Fruit fly (Drosophila melanogaster): ENCODE results near the gene CG7632.
A peak's percentile ranks its signal among the peaks of the same experiment; 100 is the strongest.

DNA sequence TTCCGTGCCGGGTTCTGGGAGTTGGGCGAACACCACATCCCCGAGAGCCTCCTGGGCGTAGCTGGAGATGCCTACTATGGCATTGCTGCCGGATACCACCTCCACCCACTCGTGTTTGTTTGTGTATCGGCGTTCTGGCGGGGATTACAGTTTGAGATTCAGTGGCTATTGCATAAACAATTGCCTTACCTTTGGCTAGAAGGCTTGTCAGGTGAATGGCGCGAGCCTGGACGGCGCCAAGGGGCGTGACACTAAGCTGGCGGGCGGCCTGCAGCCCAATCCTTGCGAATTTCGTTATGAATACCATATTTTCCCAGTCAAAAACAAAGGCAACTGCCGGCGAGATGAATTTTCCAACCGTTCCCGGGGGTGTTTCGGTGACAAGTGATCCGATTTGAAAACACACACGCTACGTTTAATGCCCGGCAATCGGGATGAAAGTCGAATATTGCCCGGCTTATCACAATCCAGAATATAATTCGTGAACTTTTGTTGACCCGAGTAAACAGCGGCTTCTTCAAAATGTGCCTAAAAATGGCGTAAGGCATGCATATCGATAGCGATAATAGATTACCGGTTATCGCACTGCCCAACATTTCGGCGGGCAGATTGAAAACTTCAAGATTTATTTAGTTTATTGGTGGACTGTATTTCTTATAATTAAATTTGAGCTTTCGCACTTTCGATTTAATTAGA, 23.4 kb upstream of the CG7632 start, which contains the start of gene ppl:
- TF ChIP-seq CG1620 (GFP tag; optimal IDR thresholded peaks at IDR 0.05) (no peak), Mnt (GFP tag; optimal IDR thresholded peaks at IDR 0.05) (peak; percentile 37), Crg-1 (GFP tag; optimal IDR thresholded peaks at IDR 0.05) (no peak), cic (GFP tag; optimal IDR thresholded peaks at IDR 0.05) (peak; percentile 53), CG33017 (tag; optimal IDR thresholded peaks at IDR 0.05) (no peak), Hr96 (GFP tag; optimal IDR thresholded peaks at IDR 0.05) (no peak), kay (GFP tag; ENCODE audit: borderline replicate concordance) (no peak), ovo (GFP tag; optimal IDR thresholded peaks at IDR 0.05) (no peak), cnc (optimal IDR thresholded peaks at IDR 0.05) (no peak), CG5204 (GFP tag; optimal IDR thresholded peaks at IDR 0.05) (no peak), Clk (GFP tag; optimal IDR thresholded peaks at IDR 0.05) (no peak), CG7101 (tag; optimal IDR thresholded peaks at IDR 0.05) (peak; percentile 29)
